Worm (Caenorhabditis elegans): ENCODE data around the gene mig-39.

- TF ChIP-seq bed-2 (GFP tag; IDR thresholded peaks at IDR 0.05) (no peak), ceh-27 (GFP tag; optimal IDR thresholded peaks at IDR 0.05) (no peak), nhr-179 (tag; optimal IDR thresholded peaks at IDR 0.05) (no peak), madf-3 (GFP tag; IDR thresholded peaks at IDR 0.05) (no peak), tbx-9 (tag; optimal IDR thresholded peaks at IDR 0.05; ENCODE audit: borderline replicate concordance) (no peak), zim-3 (tag; optimal IDR thresholded peaks at IDR 0.05) (no peak), ztf-22 (GFP tag; optimal IDR thresholded peaks at IDR 0.05) (no peak), snpc-1.1 (tag; optimal IDR thresholded peaks at IDR 0.05; ENCODE audit: insufficient read depth) (no peak), Y53F4B.3 (GFP tag; IDR thresholded peaks at IDR 0.05) (no peak), hrde-1 (tag; optimal IDR thresholded peaks at IDR 0.05; ENCODE audit: borderline replicate concordance) (no peak), ama-1 (optimal IDR thresholded peaks at IDR 0.05) (no peak), ama-1 (GFP tag; optimal IDR thresholded peaks at IDR 0.05) (no peak)
These were observed 37.3 kb upstream of the mig-39 start for ce11 chrIII:8429497-8429896.
